Fruit fly (Drosophila melanogaster) whole organism, embryonic: ENCODE results near the gene beag.
A peak's percentile ranks its signal among the peaks of the same experiment; 100 is the strongest.

Experiments used
- C15 ChIP-seq: fragments of 200-800 bp; sonication (Bioruptor generic); IDR thresholded peaks from 3 replicates; pipeline ENCODE4 v1.3.6; 2022; ENCODE audit warnings: missing biosample characterization, missing genetic modification characterization
- CG1024 ChIP-seq: fragments of 200-800 bp; sonication (Bioruptor generic); IDR thresholded peaks from 2 replicates; pipeline ENCODE4 v1.3.6; 2022; ENCODE audit warnings: missing biosample characterization, missing genetic modification characterization
- CG10267 ChIP-seq: fragments of 200-800 bp; sonication (Bioruptor generic); optimal IDR thresholded peaks from 2 replicates; lab custom pipeline; 2018; ENCODE audit warnings: missing biosample characterization, mild to moderate bottlenecking, missing genetic modification characterization, moderate library complexity
- CG11085 ChIP-seq: fragments of 200-800 bp; sonication (Bioruptor generic); IDR thresholded peaks from 2 replicates; pipeline ENCODE4 v1.3.6; 2022; ENCODE audit warnings: missing biosample characterization, missing genetic modification characterization
- CG11093 ChIP-seq: fragments of 200-800 bp; sonication (Bioruptor generic); IDR thresholded peaks from 3 replicates; pipeline ENCODE4 v1.3.6; 2022; ENCODE audit warnings: missing biosample characterization, missing genetic modification characterization
- CG11247 ChIP-seq: fragments of 200-800 bp; sonication (Bioruptor generic); IDR thresholded peaks from 2 replicates; pipeline ENCODE4 v1.3.6; 2022; ENCODE audit warnings: missing biosample characterization, missing genetic modification characterization
- CG11456 ChIP-seq: fragments of 200-800 bp; sonication (Bioruptor generic); IDR thresholded peaks from 3 replicates; pipeline ENCODE4 v1.3.6; 2022; ENCODE audit warnings: missing biosample characterization, missing genetic modification characterization
- CG13775 ChIP-seq: fragments of 200-800 bp; sonication (Bioruptor generic); optimal IDR thresholded peaks from 3 replicates; lab custom pipeline; 2017; ENCODE audit warnings: missing biosample characterization, mild to moderate bottlenecking, missing genetic modification characterization
- CG18262 ChIP-seq: fragments of 200-800 bp; optimal IDR thresholded peaks from 3 replicates; lab custom pipeline; 2019; ENCODE audit warnings: missing biosample characterization, mild to moderate bottlenecking, missing genetic modification characterization, moderate library complexity
- CG18476 ChIP-seq: fragments of 200-800 bp; sonication (Bioruptor generic); optimal IDR thresholded peaks from 2 replicates; lab custom pipeline; 2016; ENCODE audit warnings: missing biosample characterization, mild to moderate bottlenecking, missing genetic modification characterization
- CG18764 ChIP-seq: fragments of 200-800 bp; sonication (Bioruptor generic); optimal IDR thresholded peaks from 3 replicates; lab custom pipeline; 2016; ENCODE audit warnings: missing biosample characterization, missing genetic modification characterization
- CG3065 ChIP-seq: fragments of 200-800 bp; sonication (Bioruptor generic); optimal IDR thresholded peaks from 2 replicates; lab custom pipeline; 2016; ENCODE audit warnings: missing biosample characterization, missing genetic modification characterization
- CG4820 ChIP-seq: fragments of 200-800 bp; sonication (Bioruptor generic); optimal IDR thresholded peaks from 3 replicates; lab custom pipeline; 2016; ENCODE audit warnings: missing biosample characterization, missing genetic modification characterization
- CG7786 ChIP-seq: fragments of 200-800 bp; sonication (Bioruptor generic); optimal IDR thresholded peaks from 2 replicates; lab custom pipeline; 2016; ENCODE audit warnings: missing biosample characterization, missing genetic modification characterization
- CG7839 ChIP-seq: fragments of 200-800 bp; sonication (Bioruptor generic); optimal IDR thresholded peaks from 3 replicates; lab custom pipeline; 2018; ENCODE audit warnings: missing biosample characterization, mild to moderate bottlenecking, missing genetic modification characterization, moderate library complexity
- CG8281 ChIP-seq: fragments of 200-800 bp; sonication (Bioruptor generic); optimal IDR thresholded peaks from 2 replicates; lab custom pipeline; 2018; ENCODE audit warnings: missing biosample characterization, mild to moderate bottlenecking, missing genetic modification characterization, moderate library complexity
- CG8924 ChIP-seq: fragments of 200-800 bp; optimal IDR thresholded peaks from 3 replicates; lab custom pipeline; 2019; ENCODE audit warnings: missing biosample characterization, mild to moderate bottlenecking, missing genetic modification characterization, moderate library complexity
- CG9609 ChIP-seq: fragments of 200-800 bp; sonication (Bioruptor generic); optimal IDR thresholded peaks from 3 replicates; lab custom pipeline; 2016; ENCODE audit warnings: missing biosample characterization, missing genetic modification characterization
- CG9727 ChIP-seq: fragments of 200-800 bp; sonication (Bioruptor generic); optimal IDR thresholded peaks from 3 replicates; lab custom pipeline; 2017; ENCODE audit warnings: missing biosample characterization, mild to moderate bottlenecking, missing genetic modification characterization
- CTCF ChIP-seq: fragments of 200-800 bp; sonication (Bioruptor generic); optimal IDR thresholded peaks from 2 replicates; lab custom pipeline; 2017; ENCODE audit warnings: missing biosample characterization, mild to moderate bottlenecking, missing genetic modification characterization, moderate library complexity
- Chrac-16 ChIP-seq: fragments of 200-800 bp; sonication (Bioruptor generic); optimal IDR thresholded peaks from 3 replicates; lab custom pipeline; 2016; ENCODE audit warnings: missing biosample characterization, missing genetic modification characterization
- D19B ChIP-seq: fragments of 200-800 bp; sonication (Bioruptor generic); optimal IDR thresholded peaks from 2 replicates; lab custom pipeline; 2017; ENCODE audit warnings: missing biosample characterization, mild to moderate bottlenecking, missing genetic modification characterization
- Dad ChIP-seq: fragments of 200-800 bp; sonication (Bioruptor generic); optimal IDR thresholded peaks from 3 replicates; lab custom pipeline; 2016; ENCODE audit warnings: missing biosample characterization, missing genetic modification characterization
- Doc3 ChIP-seq: fragments of 200-800 bp; sonication (Bioruptor generic); IDR thresholded peaks from 3 replicates; pipeline ENCODE4 v1.3.6; 2022; ENCODE audit warnings: missing biosample characterization, missing genetic modification characterization; ENCODE audit not compliant: partially characterized antibody
- E2f1 ChIP-seq: fragments of 200-800 bp; sonication (Bioruptor generic); IDR thresholded peaks from 2 replicates; pipeline ENCODE4 v1.3.6; 2022; ENCODE audit warnings: missing biosample characterization, missing genetic modification characterization
- GATAe ChIP-seq: fragments of 200-800 bp; sonication (Bioruptor generic); conservative IDR thresholded peaks from 2 replicates; pipeline ENCODE4 v1.3.6; 2022; ENCODE audit warnings: missing biosample characterization, missing genetic modification characterization
- Hr51 ChIP-seq, 2 experiments: fragments of 200-800 bp; sonication (Bioruptor generic); optimal IDR thresholded peaks; 2 replicates in 1 of 2; 3 replicates in 1 of 2; lab custom pipeline; 2016 to 2018; ENCODE audit warnings: missing biosample characterization in 2 of 2, missing genetic modification characterization in 2 of 2, mild to moderate bottlenecking in 1 of 2, moderate library complexity in 1 of 2
- Lpt ChIP-seq: fragments of >200 bp; optimal IDR thresholded peaks from 2 replicates; lab custom pipeline; 2018; ENCODE audit warnings: missing biosample characterization, missing genetic modification characterization
- Nf-YA ChIP-seq: fragments of 200-800 bp; sonication (Bioruptor generic); IDR thresholded peaks from 2 replicates; pipeline ENCODE4 v1.3.6; 2022; ENCODE audit warnings: missing biosample characterization, missing genetic modification characterization
- NfI ChIP-seq: fragments of 200-800 bp; sonication (Bioruptor generic); optimal IDR thresholded peaks from 3 replicates; lab custom pipeline; 2018; ENCODE audit warnings: missing biosample characterization, mild to moderate bottlenecking, missing genetic modification characterization, moderate library complexity
- Poxn ChIP-seq: fragments of 200-800 bp; sonication (Bioruptor generic); IDR thresholded peaks from 2 replicates; pipeline ENCODE4 v1.3.6; 2022; ENCODE audit warnings: missing biosample characterization, missing genetic modification characterization
- Sox102F ChIP-seq: fragments of 200-800 bp; sonication (Bioruptor generic); optimal IDR thresholded peaks from 2 replicates; lab custom pipeline; 2018; ENCODE audit warnings: missing biosample characterization, mild to moderate bottlenecking, missing genetic modification characterization, moderate library complexity
- Sry-β ChIP-seq: fragments of 200-800 bp; sonication (Bioruptor generic); optimal IDR thresholded peaks from 2 replicates; lab custom pipeline; 2018; ENCODE audit warnings: missing biosample characterization, mild to moderate bottlenecking, missing genetic modification characterization, moderate library complexity
- Xrp1 ChIP-seq: fragments of 200-800 bp; sonication (Bioruptor generic); IDR thresholded peaks from 2 replicates; pipeline ENCODE4 v1.3.6; 2022; ENCODE audit warnings: missing biosample characterization, missing genetic modification characterization
- amos ChIP-seq: fragments of 200-800 bp; sonication (Bioruptor generic); IDR thresholded peaks from 2 replicates; pipeline ENCODE4 v1.3.6; 2022; ENCODE audit warnings: missing biosample characterization, missing genetic modification characterization; ENCODE audit not compliant: partially characterized antibody
- ase ChIP-seq: fragments of 200-800 bp; sonication (Bioruptor generic); IDR thresholded peaks from 3 replicates; pipeline ENCODE4 v1.3.6; 2022; ENCODE audit warnings: missing biosample characterization, missing genetic modification characterization
- bowl ChIP-seq: fragments of 200-800 bp; sonication (Bioruptor generic); IDR thresholded peaks from 2 replicates; pipeline ENCODE4 v1.3.6; 2022; ENCODE audit warnings: missing biosample characterization, missing genetic modification characterization
- cas ChIP-seq: fragments of 200-800 bp; sonication (Bioruptor generic); IDR thresholded peaks from 2 replicates; pipeline ENCODE4 v1.3.6; 2022; ENCODE audit warnings: missing biosample characterization, missing genetic modification characterization
- cg ChIP-seq: fragments of 200-800 bp; sonication (Bioruptor generic); optimal IDR thresholded peaks from 3 replicates; lab custom pipeline; 2019; ENCODE audit warnings: missing biosample characterization, mild to moderate bottlenecking, missing genetic modification characterization, moderate library complexity
- crp ChIP-seq, 2 experiments: fragments of 200-800 bp; sonication (Bioruptor generic); optimal IDR thresholded peaks; 2 replicates in 1 of 2; 3 replicates in 1 of 2; lab custom pipeline; 2017; ENCODE audit warnings: missing biosample characterization in 2 of 2, missing genetic modification characterization in 2 of 2, mild to moderate bottlenecking in 1 of 2, moderate library complexity in 1 of 2
- da ChIP-seq: fragments of 200-800 bp; sonication (Bioruptor generic); optimal IDR thresholded peaks from 2 replicates; lab custom pipeline; 2016; ENCODE audit warnings: missing biosample characterization, missing genetic modification characterization
- eve ChIP-seq, 2 experiments: fragments of >200 bp; optimal IDR thresholded peaks; 2 replicates each; lab custom pipeline; 2017; ENCODE audit warnings: missing biosample characterization in 2 of 2, missing genetic modification characterization in 2 of 2
- grau ChIP-seq: fragments of 200-800 bp; optimal IDR thresholded peaks from 3 replicates; lab custom pipeline; 2019; ENCODE audit warnings: missing biosample characterization, mild to moderate bottlenecking, missing genetic modification characterization, moderate library complexity
- gro ChIP-seq: fragments of 200-800 bp; sonication (Bioruptor generic); optimal IDR thresholded peaks from 2 replicates; lab custom pipeline; 2016; ENCODE audit warnings: missing biosample characterization, missing genetic modification characterization
- gt ChIP-seq: fragments of 200-800 bp; sonication (Bioruptor generic); IDR thresholded peaks from 2 replicates; pipeline ENCODE4 v1.3.6; 2022; ENCODE audit warnings: missing biosample characterization, missing genetic modification characterization
- lbe ChIP-seq: fragments of 200-800 bp; sonication (Bioruptor generic); optimal IDR thresholded peaks from 2 replicates; lab custom pipeline; 2016; ENCODE audit warnings: missing biosample characterization, mild to moderate bottlenecking, missing genetic modification characterization
- org-1 ChIP-seq: fragments of 200-800 bp; sonication (Bioruptor generic); optimal IDR thresholded peaks from 2 replicates; lab custom pipeline; 2017; ENCODE audit warnings: missing biosample characterization, missing genetic modification characterization
- pb ChIP-seq: fragments of 200-800 bp; sonication (Bioruptor generic); optimal IDR thresholded peaks from 3 replicates; lab custom pipeline; 2016; ENCODE audit warnings: missing biosample characterization, missing genetic modification characterization
- phol ChIP-seq: fragments of 200-800 bp; sonication (Bioruptor generic); optimal IDR thresholded peaks from 3 replicates; lab custom pipeline; 2018; ENCODE audit warnings: missing biosample characterization, mild to moderate bottlenecking, missing genetic modification characterization, moderate library complexity
- ro ChIP-seq: fragments of 200-800 bp; sonication (Bioruptor generic); IDR thresholded peaks from 2 replicates; pipeline ENCODE4 v1.3.6; 2022; ENCODE audit warnings: missing biosample characterization, missing genetic modification characterization
- unc-4 ChIP-seq: fragments of 200-800 bp; sonication (Bioruptor generic); IDR thresholded peaks from 2 replicates; pipeline ENCODE4 v1.3.6; 2022; ENCODE audit warnings: missing biosample characterization, missing genetic modification characterization; ENCODE audit not compliant: partially characterized antibody
- yki ChIP-seq: fragments of >200 bp; optimal IDR thresholded peaks from 3 replicates; lab custom pipeline; 2018
- zen ChIP-seq: fragments of 200-800 bp; sonication (Bioruptor generic); optimal IDR thresholded peaks from 3 replicates; lab custom pipeline; 2018; ENCODE audit warnings: missing biosample characterization, mild to moderate bottlenecking, missing genetic modification characterization, moderate library complexity

beag gene

DNA sequence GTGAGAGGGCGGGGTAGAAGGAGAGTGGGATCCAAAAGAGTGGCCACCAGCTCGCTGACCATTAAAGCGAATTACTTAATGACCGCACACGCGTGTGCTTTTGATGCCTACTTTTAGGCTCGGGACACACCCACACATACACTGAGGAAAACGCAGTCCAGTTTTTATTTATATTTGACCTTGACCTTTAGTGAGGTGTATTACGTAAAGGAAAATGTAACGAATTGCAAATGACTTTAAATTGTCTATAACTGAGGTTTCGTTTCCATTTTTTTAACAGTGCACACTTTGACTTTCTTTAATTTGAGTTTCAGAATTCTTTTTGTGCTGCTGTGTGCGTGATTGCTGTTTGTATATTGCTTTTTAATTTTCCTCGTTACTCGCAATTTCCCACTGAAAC is 20.4 kb upstream of the beag start (continued):
- no peak for TF ChIP-seq unc-4 (GFP tag; lab: Robert Waterston, UW)
- TF ChIP-seq CG1024 = no peak
- TF ChIP-seq yki (lab: Kevin White, UChicago) = no peak
- TF ChIP-seq cas (GFP tag; lab: Robert Waterston, UW) = no peak
- no peak for TF ChIP-seq Dad (GFP tag; lab: Kevin White, UChicago)
- no peak for TF ChIP-seq amos (GFP tag; lab: Robert Waterston, UW)
- no peak for TF ChIP-seq org-1
- TF ChIP-seq CG18764 (GFP tag; lab: Kevin White, UChicago) = no peak
- peak in 1 of 2 experiments; percentile 30 for TF ChIP-seq eve (GFP tag; optimal IDR thresholded peaks at IDR 0.05; lab: Kevin White, UChicago)
- peak in 1 of 2 experiments; percentile 34 for TF ChIP-seq Hr51 (GFP tag; optimal IDR thresholded peaks at IDR 0.05; lab: Kevin White, UChicago)
- TF ChIP-seq CG18262 (tag; lab: Kevin White, UChicago) = peak; percentile 34
- no peak for TF ChIP-seq Sry-β (GFP tag; lab: Kevin White, UChicago)
- TF ChIP-seq CG13775 (GFP tag; lab: Kevin White, UChicago) = no peak
- TF ChIP-seq CG11456 (GFP tag; lab: Robert Waterston, UW) = no peak
- TF ChIP-seq C15 (GFP tag; lab: Robert Waterston, UW) = no peak
- no peak for TF ChIP-seq pb
- no peak for TF ChIP-seq CG3065
- peak; percentile 22; the same call in 1 of the 2 replicates for TF ChIP-seq CG11247
- TF ChIP-seq CG10267 (tag; lab: Kevin White, UChicago) = no peak
- TF ChIP-seq gro (GFP tag; lab: Kevin White, UChicago) = peak; percentile 29
- TF ChIP-seq CG7839 = peak; percentile 30
- TF ChIP-seq Nf-YA (GFP tag; lab: Robert Waterston, UW) = no peak
- TF ChIP-seq CG11085 (GFP tag; lab: Robert Waterston, UW) = no peak
- TF ChIP-seq Doc3 (GFP tag; lab: Robert Waterston, UW) = no peak
- no peak for TF ChIP-seq Poxn (GFP tag; lab: Robert Waterston, UW)
- no peak for TF ChIP-seq GATAe (GFP tag; lab: Robert Waterston, UW)
- no peak for TF ChIP-seq cg (GFP tag; lab: Kevin White, UChicago)
- peak; percentile 23 for TF ChIP-seq phol (tag; lab: Kevin White, UChicago)
- peak; percentile 11; the same call in 1 of the 2 replicates for TF ChIP-seq E2f1 (GFP tag; lab: Robert Waterston, UW)
- no peak for TF ChIP-seq CG8281 (tag; lab: Kevin White, UChicago)
- peak; percentile 4 for TF ChIP-seq CG9727 (GFP tag; lab: Kevin White, UChicago)
- TF ChIP-seq CG11093 (GFP tag; lab: Robert Waterston, UW) = no peak
- no peak for TF ChIP-seq Chrac-16 (GFP tag; lab: Kevin White, UChicago)
- no peak for TF ChIP-seq D19B
- peak; percentile 13 for TF ChIP-seq CG4820 (GFP tag; lab: Kevin White, UChicago)
- no peak for TF ChIP-seq lbe
- peak; percentile 18 for TF ChIP-seq Sox102F
- no peak for TF ChIP-seq Lpt
- peak; percentile 14 for TF ChIP-seq NfI (GFP tag; lab: Kevin White, UChicago)
- no peak for TF ChIP-seq ro (GFP tag; lab: Robert Waterston, UW)
- TF ChIP-seq crp (GFP tag; optimal IDR thresholded peaks at IDR 0.05; lab: Kevin White, UChicago) = no peak
- TF ChIP-seq CG8924 (tag; lab: Kevin White, UChicago) = no peak
- TF ChIP-seq CTCF (GFP tag; lab: Kevin White, UChicago) = no peak
- TF ChIP-seq Xrp1 = no peak
- no peak for TF ChIP-seq ase
- TF ChIP-seq CG18476 = no peak
- no peak for TF ChIP-seq gt
- no peak for TF ChIP-seq bowl
- TF ChIP-seq da (GFP tag; lab: Kevin White, UChicago) = no peak
- TF ChIP-seq zen = no peak
- peak; percentile 43 for TF ChIP-seq grau (tag; lab: Kevin White, UChicago)
- TF ChIP-seq CG9609 (GFP tag; lab: Kevin White, UChicago) = no peak
- no peak for TF ChIP-seq CG7786 (GFP tag; lab: Kevin White, UChicago)
